Worm (Caenorhabditis elegans) whole organism, early embryonic: ENCODE results near the gene F59E12.17.

Source experiments
- B0310.2 ChIP-seq: sonication (generic microtip); optimal IDR thresholded peaks from 2 replicates; lab custom pipeline; 2016; ENCODE audit warnings: mild to moderate bottlenecking, missing genetic modification characterization, missing compliant biosample characterization
- ama-1 ChIP-seq: fragments of 150-350 bp; optimal IDR thresholded peaks from 2 replicates; lab custom pipeline; 2014
- hmg-4 ChIP-seq: fragments of 200-800 bp; sonication (Bioruptor generic); optimal IDR thresholded peaks from 2 replicates; lab custom pipeline; 2018; ENCODE audit warnings: mild to moderate bottlenecking, missing genetic modification characterization, missing compliant biosample characterization
- pes-1 ChIP-seq: fragments of 200-800 bp; sonication (Bioruptor generic); IDR thresholded peaks from 2 replicates; pipeline ENCODE4 v1.3.6; 2022; ENCODE audit warnings: missing genetic modification reagents, missing genetic modification characterization, missing compliant biosample characterization
- sea-1 ChIP-seq: fragments of 200-800 bp; sonication (Bioruptor generic); conservative IDR thresholded peaks from 2 replicates; pipeline ENCODE4 v1.3.6; 2022; ENCODE audit warnings: missing genetic modification characterization, missing compliant biosample characterization
- tbx-11 ChIP-seq: fragments of 200-800 bp; sonication (Bioruptor generic); IDR thresholded peaks from 2 replicates; pipeline ENCODE4 v1.3.6; 2022; ENCODE audit warnings: missing genetic modification characterization, missing compliant biosample characterization
- tbx-37 ChIP-seq: fragments of 200-800 bp; sonication (Bioruptor generic); conservative IDR thresholded peaks from 2 replicates; pipeline ENCODE4 v1.3.6; 2022; ENCODE audit warnings: missing genetic modification reagents, missing genetic modification characterization, missing compliant biosample characterization

ce11 chrII:5605538-5605945 is 43.7 kb downstream of the F59E12.17 start:
- TF ChIP-seq pes-1 (GFP tag; lab: Robert Waterston, UW), result no peak
- TF ChIP-seq ama-1 (lab: Kevin White, UChicago), result no peak
- no peak for TF ChIP-seq tbx-11 (GFP tag; lab: Robert Waterston, UW)
- no peak for TF ChIP-seq B0310.2 (tag; lab: Kevin White, UChicago)
- TF ChIP-seq tbx-37 (GFP tag; lab: Robert Waterston, UW), result no peak
- TF ChIP-seq sea-1 (GFP tag; lab: Robert Waterston, UW), result no peak
- no peak for TF ChIP-seq hmg-4 (GFP tag; lab: Kevin White, UChicago)
